Worm (Caenorhabditis elegans) whole organism, L4/young adult: ENCODE results near the gene prx-14.

Experiments
- W03F9.2 ChIP-seq: fragments of 150-350 bp; optimal IDR thresholded peaks from 2 replicates; lab custom pipeline; 2014; ENCODE audit warnings: missing biosample characterization, missing genetic modification characterization
- him-1 ChIP-seq: sonication (generic microtip); optimal IDR thresholded peaks from 2 replicates; lab custom pipeline; 2016; ENCODE audit warnings: missing genotype, missing genetic modification reagents, missing genetic modification characterization, missing compliant biosample characterization

DNA sequence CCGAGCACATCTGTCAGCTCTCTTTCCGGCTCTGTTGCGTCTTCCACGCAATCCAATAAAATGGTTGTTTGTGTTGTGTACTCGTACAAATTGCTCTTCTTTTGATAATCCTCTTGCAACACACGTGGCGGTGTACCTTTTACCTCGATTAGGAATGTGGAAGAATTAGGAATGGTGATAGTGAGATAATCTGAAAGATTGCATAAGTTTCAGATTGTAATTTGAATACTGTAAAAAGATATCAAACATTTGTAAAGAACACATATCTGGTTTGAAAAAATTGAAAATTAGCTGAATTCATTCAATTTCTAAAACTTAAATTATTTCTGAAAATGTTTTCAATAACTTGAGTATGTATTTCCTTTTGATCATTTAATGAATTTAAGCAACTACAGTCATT is 18.1 kb upstream of the prx-14 start, which contains the start of gene C08F8.6:
- TF ChIP-seq him-1 (tag; lab: Kevin White, UChicago): no peak
- TF ChIP-seq W03F9.2: no peak
